Worm (Caenorhabditis elegans): Measurements from ENCODE around the gene math-14.
"Not testable (repeated sequence)": the region's sequence is repeated elsewhere in the genome, so short reads cannot be mapped to it uniquely, and the experiment has no call there.

- not testable (repeated sequence) for TF ChIP-seq ama-1 (optimal IDR thresholded peaks at IDR 0.05); mxl-3 (GFP tag; optimal IDR thresholded peaks at IDR 0.05); fos-1 (tag; optimal IDR thresholded peaks at IDR 0.05); pqm-1 (tag; optimal IDR thresholded peaks at IDR 0.05); spr-1 (tag; optimal IDR thresholded peaks at IDR 0.05); nhr-237 (tag; optimal IDR thresholded peaks at IDR 0.05); egl-43 (GFP tag; IDR thresholded peaks at IDR 0.05)
Observed at ce11 chrII:1861285-1861793, 7.9 kb upstream of the math-14 start, which contains the start of gene C16C4.18.

Measured in whole organism, L4 larva.